Fruit fly (Drosophila melanogaster): ENCODE data around the gene promL.

DNA sequence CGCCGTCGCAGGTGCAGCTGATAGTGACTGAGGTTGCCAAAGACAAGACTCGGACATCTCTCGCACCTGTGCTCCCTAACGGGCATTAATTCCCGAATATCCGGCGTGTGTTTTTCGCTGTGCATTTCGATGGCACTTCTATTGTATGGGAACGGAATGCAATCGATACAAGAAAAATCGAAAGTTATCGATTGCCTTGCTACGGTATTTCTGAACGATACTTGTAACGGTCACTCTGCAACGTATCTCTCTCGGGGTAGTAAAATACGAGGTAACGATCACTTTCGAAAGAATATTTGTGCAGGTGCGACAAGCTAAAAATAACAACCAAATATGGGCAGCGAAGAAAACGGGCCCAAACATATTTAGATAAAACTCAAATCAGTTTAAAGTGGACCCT, 37.4 kb upstream of the promL start, which contains the start of gene CG32280:
- no peak for TF ChIP-seq CG4854 (GFP tag; optimal IDR thresholded peaks at IDR 0.05)
- TF ChIP-seq dan (GFP tag; IDR thresholded peaks at IDR 0.05), result no peak
- no peak for TF ChIP-seq Jarid2 (GFP tag; optimal IDR thresholded peaks at IDR 0.05)
- no peak for TF ChIP-seq CG4328 (GFP tag; optimal IDR thresholded peaks at IDR 0.05)
- TF ChIP-seq Dip2 (GFP tag; IDR thresholded peaks at IDR 0.05), result no peak
- TF ChIP-seq dmrt99B (tag; optimal IDR thresholded peaks at IDR 0.05), result no peak
- TF ChIP-seq Taf1 (GFP tag; IDR thresholded peaks at IDR 0.05), result no peak
- TF ChIP-seq pan (optimal IDR thresholded peaks at IDR 0.05), result no peak
- TF ChIP-seq pan (GFP tag; optimal IDR thresholded peaks at IDR 0.05 in 1 of 2, IDR thresholded peaks at IDR 0.05 in 1 of 2), result no peak
- TF ChIP-seq sim (GFP tag; IDR thresholded peaks at IDR 0.05), result 0 out of 2 replicates have a peak, but pooled peaks have one; percentile 19
